Worm (Caenorhabditis elegans): ENCODE data around the gene metl-1.

ce11 chrII:11459883-11460282, 13.5 kb downstream of the metl-1 start:
- TF ChIP-seq ama-1 (optimal IDR thresholded peaks at IDR 0.05): no peak
- no peak for TF ChIP-seq grh-1 (GFP tag; IDR thresholded peaks at IDR 0.05)
- TF ChIP-seq ceh-88 (GFP tag; IDR thresholded peaks at IDR 0.05): no peak
- TF ChIP-seq sox-4 (tag; optimal IDR thresholded peaks at IDR 0.05): no peak
- no peak for TF ChIP-seq nhr-28 (tag; optimal IDR thresholded peaks at IDR 0.05)
- TF ChIP-seq tbx-2 (tag; optimal IDR thresholded peaks at IDR 0.05): no peak
- no peak for TF ChIP-seq nhr-12 (tag; optimal IDR thresholded peaks at IDR 0.05)
- TF ChIP-seq pqm-1 (tag; optimal IDR thresholded peaks at IDR 0.05): no peak
- no peak for TF ChIP-seq ztf-11 (tag; optimal IDR thresholded peaks at IDR 0.05)

All from whole organism, L1 larva.